Fruit fly (Drosophila melanogaster) whole organism, embryonic: ENCODE data around the gene brat.
A peak's percentile ranks its signal among the peaks of the same experiment; 100 is the strongest.

Experiments used
- Abd-B ChIP-seq: fragments of 200-800 bp; sonication (Bioruptor generic); optimal IDR thresholded peaks from 2 replicates; lab custom pipeline; 2018; ENCODE audit warnings: missing biosample characterization, mild to moderate bottlenecking, missing genetic modification characterization, moderate library complexity
- Asciz ChIP-seq: fragments of 200-800 bp; sonication (Bioruptor generic); optimal IDR thresholded peaks from 2 replicates; lab custom pipeline; 2017; ENCODE audit warnings: missing biosample characterization, mild to moderate bottlenecking, missing genetic modification characterization, missing genetic modification reagents
- CG10147 ChIP-seq: fragments of 200-800 bp; sonication (Bioruptor generic); optimal IDR thresholded peaks from 2 replicates; lab custom pipeline; 2019; ENCODE audit warnings: missing biosample characterization, mild to moderate bottlenecking, missing genetic modification characterization, moderate library complexity
- CG11093 ChIP-seq: fragments of 200-800 bp; sonication (Bioruptor generic); IDR thresholded peaks from 3 replicates; pipeline ENCODE4 v1.3.6; 2022; ENCODE audit warnings: missing biosample characterization, missing genetic modification characterization
- CG11247 ChIP-seq: fragments of 200-800 bp; sonication (Bioruptor generic); IDR thresholded peaks from 2 replicates; pipeline ENCODE4 v1.3.6; 2022; ENCODE audit warnings: missing biosample characterization, missing genetic modification characterization
- CG13123 ChIP-seq: fragments of 200-800 bp; sonication (Bioruptor generic); optimal IDR thresholded peaks from 2 replicates; lab custom pipeline; 2016; ENCODE audit warnings: missing biosample characterization, missing genetic modification characterization
- CG13775 ChIP-seq: fragments of 200-800 bp; sonication (Bioruptor generic); optimal IDR thresholded peaks from 3 replicates; lab custom pipeline; 2017; ENCODE audit warnings: missing biosample characterization, mild to moderate bottlenecking, missing genetic modification characterization
- CG14014 ChIP-seq: fragments of 200-800 bp; sonication (Bioruptor generic); IDR thresholded peaks from 2 replicates; pipeline ENCODE4 v1.3.6; 2022; ENCODE audit warnings: missing biosample characterization, missing genetic modification characterization
- CG14667 ChIP-seq: fragments of 200-800 bp; sonication (Bioruptor generic); IDR thresholded peaks from 2 replicates; pipeline ENCODE4 v1.3.6; 2022; ENCODE audit warnings: missing biosample characterization, missing genetic modification characterization
- CG17186 ChIP-seq: fragments of 200-800 bp; sonication (Bioruptor generic); optimal IDR thresholded peaks from 3 replicates; lab custom pipeline; 2017; ENCODE audit warnings: missing biosample characterization, missing genetic modification reagents, missing genetic modification characterization
- CG17802 ChIP-seq: fragments of 200-800 bp; sonication (Bioruptor generic); optimal IDR thresholded peaks from 2 replicates; lab custom pipeline; 2018; ENCODE audit warnings: missing biosample characterization, mild to moderate bottlenecking, missing genetic modification characterization, moderate library complexity
- CG2120 ChIP-seq: fragments of 200-800 bp; sonication (Bioruptor generic); optimal IDR thresholded peaks from 3 replicates; lab custom pipeline; 2016; ENCODE audit warnings: missing biosample characterization, missing genetic modification characterization
- CG2202 ChIP-seq: fragments of 200-800 bp; sonication (Bioruptor generic); optimal IDR thresholded peaks from 2 replicates; lab custom pipeline; 2018; ENCODE audit warnings: missing biosample characterization, mild to moderate bottlenecking, missing genetic modification characterization
- CG2875 ChIP-seq: fragments of 200-800 bp; sonication (Bioruptor generic); optimal IDR thresholded peaks from 2 replicates; lab custom pipeline; 2017; ENCODE audit warnings: missing biosample characterization, mild to moderate bottlenecking, missing genetic modification characterization, missing genetic modification reagents
- CG31365 ChIP-seq: fragments of 200-800 bp; sonication (Bioruptor generic); optimal IDR thresholded peaks from 2 replicates; lab custom pipeline; 2018; ENCODE audit warnings: missing biosample characterization, mild to moderate bottlenecking, missing genetic modification characterization
- CG31441 ChIP-seq: fragments of 200-800 bp; sonication (Bioruptor generic); IDR thresholded peaks from 2 replicates; pipeline ENCODE4 v1.3.6; 2022; ENCODE audit warnings: missing biosample characterization, missing genetic modification characterization
- CG34224 ChIP-seq: fragments of 200-800 bp; sonication (Bioruptor generic); IDR thresholded peaks from 3 replicates; pipeline ENCODE4 v1.3.6; 2022; ENCODE audit warnings: missing biosample characterization, missing genetic modification characterization; ENCODE audit not compliant: partially characterized antibody
- CG3847 ChIP-seq: fragments of 200-800 bp; sonication (Bioruptor generic); IDR thresholded peaks from 2 replicates; pipeline ENCODE4 v1.3.6; 2022; ENCODE audit warnings: missing biosample characterization, missing genetic modification characterization
- CG4282 ChIP-seq: fragments of 200-800 bp; sonication (Bioruptor generic); optimal IDR thresholded peaks from 2 replicates; lab custom pipeline; 2016; ENCODE audit warnings: missing biosample characterization, missing genetic modification characterization
- CG4328 ChIP-seq: fragments of 200-800 bp; sonication (Bioruptor generic); optimal IDR thresholded peaks from 3 replicates; lab custom pipeline; 2017; ENCODE audit warnings: missing biosample characterization, missing genetic modification reagents, missing genetic modification characterization
- CG4854 ChIP-seq: fragments of 200-800 bp; sonication (Bioruptor generic); optimal IDR thresholded peaks from 2 replicates; lab custom pipeline; 2016; ENCODE audit warnings: missing biosample characterization, missing genetic modification characterization, inconsistent platforms
- CG6854 ChIP-seq: fragments of 200-800 bp; sonication (Bioruptor generic); optimal IDR thresholded peaks from 3 replicates; lab custom pipeline; 2017; ENCODE audit warnings: missing biosample characterization, mild to moderate bottlenecking, missing genetic modification characterization
- CG7357 ChIP-seq: fragments of 200-800 bp; sonication (Bioruptor generic); IDR thresholded peaks from 3 replicates; pipeline ENCODE4 v1.3.6; 2022; ENCODE audit warnings: missing biosample characterization, missing genetic modification characterization
- CG8388 ChIP-seq: fragments of 200-800 bp; sonication (Bioruptor generic); optimal IDR thresholded peaks from 2 replicates; lab custom pipeline; 2019; ENCODE audit warnings: missing biosample characterization, mild to moderate bottlenecking, missing genetic modification characterization, moderate library complexity
- CG8765 ChIP-seq: fragments of 200-800 bp; sonication (Bioruptor generic); IDR thresholded peaks from 2 replicates; pipeline ENCODE4 v1.3.6; 2022; ENCODE audit warnings: missing biosample characterization, missing genetic modification characterization
- CG9215 ChIP-seq: fragments of 200-800 bp; sonication (Bioruptor generic); IDR thresholded peaks from 2 replicates; pipeline ENCODE4 v1.3.6; 2022; ENCODE audit warnings: missing biosample characterization, missing genetic modification characterization
- CG9437 ChIP-seq: fragments of 200-800 bp; sonication (Bioruptor generic); optimal IDR thresholded peaks from 2 replicates; lab custom pipeline; 2018; ENCODE audit warnings: missing biosample characterization, mild to moderate bottlenecking, missing genetic modification characterization
- CHES-1-like ChIP-seq: fragments of 200-800 bp; sonication (Bioruptor generic); optimal IDR thresholded peaks from 2 replicates; lab custom pipeline; 2016; ENCODE audit warnings: missing biosample characterization, missing genetic modification characterization
- D19A ChIP-seq: fragments of 200-800 bp; optimal IDR thresholded peaks from 3 replicates; lab custom pipeline; 2019; ENCODE audit warnings: missing biosample characterization, mild to moderate bottlenecking, missing genetic modification characterization, moderate library complexity
- Ets65A ChIP-seq: fragments of 200-800 bp; sonication (Bioruptor generic); peaks from one replicate; lab custom pipeline; 2016; ENCODE audit warnings: missing biosample characterization, missing genetic modification characterization
- Fer1 ChIP-seq: fragments of 200-800 bp; sonication (Bioruptor generic); optimal IDR thresholded peaks from 2 replicates; lab custom pipeline; 2017; ENCODE audit warnings: missing biosample characterization, mild to moderate bottlenecking, missing genetic modification characterization
- MBD-R2 ChIP-seq: fragments of 200-800 bp; sonication (Bioruptor generic); IDR thresholded peaks from 2 replicates; pipeline ENCODE4 v1.3.6; 2022; ENCODE audit warnings: missing biosample characterization, missing genetic modification characterization
- Ptx1 ChIP-seq: fragments of 200-800 bp; sonication (Bioruptor generic); IDR thresholded peaks from 2 replicates; pipeline ENCODE4 v1.3.6; 2022; ENCODE audit warnings: missing biosample characterization, missing genetic modification characterization
- Scr ChIP-seq: fragments of 200-800 bp; sonication (Bioruptor generic); IDR thresholded peaks from 2 replicates; pipeline ENCODE4 v1.3.6; 2022; ENCODE audit warnings: missing biosample characterization, missing genetic modification characterization; ENCODE audit not compliant: partially characterized antibody
- Sin3A ChIP-seq: fragments of >200 bp; optimal IDR thresholded peaks from 2 replicates; lab custom pipeline; 2018
- Sry-δ ChIP-seq: fragments of 200-800 bp; sonication (Bioruptor generic); optimal IDR thresholded peaks from 2 replicates; lab custom pipeline; 2016; ENCODE audit warnings: missing biosample characterization, missing genetic modification characterization
- al ChIP-seq: fragments of 200-800 bp; sonication (Bioruptor generic); IDR thresholded peaks from 2 replicates; pipeline ENCODE4 v1.3.6; 2022; ENCODE audit warnings: missing biosample characterization, missing genetic modification characterization
- corto ChIP-seq: fragments of 200-800 bp; sonication (Bioruptor generic); optimal IDR thresholded peaks from 2 replicates; lab custom pipeline; 2016; ENCODE audit warnings: missing biosample characterization, mild to moderate bottlenecking, missing genetic modification characterization, moderate library complexity
- danr ChIP-seq: fragments of 200-800 bp; sonication (Bioruptor generic); IDR thresholded peaks from 2 replicates; pipeline ENCODE4 v1.3.6; 2022; ENCODE audit warnings: missing biosample characterization, missing genetic modification characterization
- gem ChIP-seq: fragments of 200-800 bp; sonication (Bioruptor generic); optimal IDR thresholded peaks from 2 replicates; lab custom pipeline; 2019; ENCODE audit warnings: missing biosample characterization, mild to moderate bottlenecking, missing genetic modification characterization, moderate library complexity
- grau ChIP-seq: fragments of 200-800 bp; optimal IDR thresholded peaks from 3 replicates; lab custom pipeline; 2019; ENCODE audit warnings: missing biosample characterization, mild to moderate bottlenecking, missing genetic modification characterization, moderate library complexity
- ind ChIP-seq: fragments of 200-800 bp; sonication (Bioruptor generic); optimal IDR thresholded peaks from 3 replicates; lab custom pipeline; 2016; ENCODE audit warnings: missing biosample characterization, missing genetic modification characterization
- kni ChIP-seq: fragments of 200-800 bp; sonication (Bioruptor generic); optimal IDR thresholded peaks from 3 replicates; lab custom pipeline; 2017; ENCODE audit warnings: mild to moderate bottlenecking, missing biosample characterization, missing genetic modification reagents, missing genetic modification characterization
- lab ChIP-seq: fragments of 200-800 bp; sonication (Bioruptor generic); optimal IDR thresholded peaks from 3 replicates; lab custom pipeline; 2017; ENCODE audit warnings: missing biosample characterization, missing genetic modification characterization, mild to moderate bottlenecking, moderate library complexity, missing genetic modification reagents
- mld ChIP-seq: fragments of 200-800 bp; sonication (Bioruptor generic); IDR thresholded peaks from 3 replicates; pipeline ENCODE4 v1.3.6; 2022; ENCODE audit warnings: missing biosample characterization, missing genetic modification characterization; ENCODE audit not compliant: partially characterized antibody
- p53 ChIP-seq: fragments of 200-800 bp; sonication (Bioruptor generic); optimal IDR thresholded peaks from 2 replicates; lab custom pipeline; 2016; ENCODE audit warnings: missing biosample characterization, missing genetic modification characterization
- pita ChIP-seq: fragments of 200-800 bp; sonication (Bioruptor generic); optimal IDR thresholded peaks from 2 replicates; lab custom pipeline; 2017; ENCODE audit warnings: missing biosample characterization, mild to moderate bottlenecking, missing genetic modification characterization
- scrt ChIP-seq: fragments of 200-800 bp; sonication (Bioruptor generic); optimal IDR thresholded peaks from 2 replicates; lab custom pipeline; 2018; ENCODE audit warnings: missing biosample characterization, mild to moderate bottlenecking, missing genetic modification characterization, moderate library complexity
- sisA ChIP-seq: fragments of 200-800 bp; sonication (Bioruptor generic); IDR thresholded peaks from 2 replicates; pipeline ENCODE4 v1.3.6; 2022; ENCODE audit warnings: missing biosample characterization, missing genetic modification characterization
- tna ChIP-seq: fragments of 200-800 bp; sonication (Bioruptor generic); IDR thresholded peaks from 2 replicates; pipeline ENCODE4 v1.3.6; 2022; ENCODE audit warnings: missing biosample characterization, missing genetic modification characterization; ENCODE audit not compliant: partially characterized antibody
- zen ChIP-seq: fragments of 200-800 bp; sonication (Bioruptor generic); optimal IDR thresholded peaks from 3 replicates; lab custom pipeline; 2018; ENCODE audit warnings: missing biosample characterization, mild to moderate bottlenecking, missing genetic modification characterization, moderate library complexity

The brat gene

DNA sequence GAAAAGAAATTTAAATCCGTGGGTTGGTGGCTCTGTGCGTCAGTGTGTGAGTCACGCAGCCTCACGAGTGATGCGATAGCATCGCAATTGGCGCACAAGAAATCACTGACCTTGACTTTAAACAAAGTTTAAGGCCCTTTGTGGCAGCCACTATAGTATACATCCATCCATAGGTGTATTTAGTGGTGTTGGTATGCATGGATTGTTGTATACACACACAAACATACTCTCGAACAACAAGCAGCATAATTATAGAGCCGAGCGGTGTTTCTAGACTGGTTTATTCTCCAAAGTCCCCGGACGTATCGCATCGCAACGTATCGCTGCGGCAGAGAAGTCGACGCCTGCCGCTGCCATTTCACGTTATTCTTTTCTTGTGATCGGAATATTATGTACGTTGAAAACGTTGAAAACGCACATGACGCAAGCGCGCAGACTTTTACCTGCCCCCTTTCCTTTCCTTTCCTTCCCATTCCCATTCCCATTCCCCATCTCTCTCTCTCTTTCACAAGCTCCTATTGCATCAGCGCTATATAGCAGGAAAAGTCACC, 23.2 kb downstream of the brat start (continued):
- TF ChIP-seq mld: 0 out of 3 replicates have a peak, but pooled peaks have one; percentile 39
- no peak for TF ChIP-seq CG14014 (GFP tag; lab: Robert Waterston, UW)
- no peak for TF ChIP-seq Abd-B (GFP tag; lab: Kevin White, UChicago)
- no peak for TF ChIP-seq CG10147 (GFP tag; lab: Kevin White, UChicago)
- no peak for TF ChIP-seq CG2202 (tag; lab: Kevin White, UChicago)
- no peak for TF ChIP-seq CG34224 (GFP tag; lab: Robert Waterston, UW)
- TF ChIP-seq CG4282: no peak
- no peak for TF ChIP-seq sisA
- TF ChIP-seq CG2120: no peak
- no peak for TF ChIP-seq CHES-1-like (GFP tag; lab: Kevin White, UChicago)
- TF ChIP-seq CG4328 (GFP tag; lab: Kevin White, UChicago): no peak
- no peak for TF ChIP-seq Sry-δ (GFP tag; lab: Kevin White, UChicago)
- TF ChIP-seq CG31365 (tag; lab: Kevin White, UChicago): no peak
- TF ChIP-seq CG8388 (GFP tag; lab: Kevin White, UChicago): no peak
- no peak for TF ChIP-seq CG7357 (GFP tag; lab: Robert Waterston, UW)
- 0 out of 2 replicates have a peak, but pooled peaks have one; percentile 8 for TF ChIP-seq MBD-R2
- TF ChIP-seq CG8765 (GFP tag; lab: Robert Waterston, UW): no peak
- TF ChIP-seq CG4854: no peak
- no peak for TF ChIP-seq lab (GFP tag; lab: Kevin White, UChicago)
- no peak for TF ChIP-seq danr (GFP tag; lab: Robert Waterston, UW)
- no peak for TF ChIP-seq ind (GFP tag; lab: Kevin White, UChicago)
- TF ChIP-seq kni (GFP tag; lab: Kevin White, UChicago): peak; percentile 90
- TF ChIP-seq CG17802 (tag; lab: Kevin White, UChicago): no peak
- TF ChIP-seq Fer1 (GFP tag; lab: Kevin White, UChicago): no peak
- TF ChIP-seq CG13123 (GFP tag; lab: Kevin White, UChicago): no peak
- no peak for TF ChIP-seq corto (GFP tag; lab: Kevin White, UChicago)
- TF ChIP-seq D19A (tag; lab: Kevin White, UChicago): peak; percentile 38
- TF ChIP-seq Asciz (GFP tag; lab: Kevin White, UChicago): no peak
- TF ChIP-seq CG31441 (GFP tag; lab: Robert Waterston, UW): no peak
- TF ChIP-seq CG13775 (GFP tag; lab: Kevin White, UChicago): no peak
- no peak for TF ChIP-seq Ets65A (GFP tag; lab: Kevin White, UChicago)
- no peak for TF ChIP-seq CG17186
- TF ChIP-seq tna (GFP tag; lab: Robert Waterston, UW): 0 out of 2 replicates have a peak, but pooled peaks have one; percentile 32
- TF ChIP-seq Ptx1 (GFP tag; lab: Robert Waterston, UW): no peak
- TF ChIP-seq grau: no peak
- no peak for TF ChIP-seq CG11247 (GFP tag; lab: Robert Waterston, UW)
- no peak for TF ChIP-seq gem (tag; lab: Kevin White, UChicago)
- no peak for TF ChIP-seq p53 (GFP tag; lab: Kevin White, UChicago)
- TF ChIP-seq CG2875 (GFP tag; lab: Kevin White, UChicago): no peak
- TF ChIP-seq CG11093 (GFP tag; lab: Robert Waterston, UW): no peak
- TF ChIP-seq al (GFP tag; lab: Robert Waterston, UW): no peak
- no peak for TF ChIP-seq CG9215
- no peak for TF ChIP-seq zen (tag; lab: Kevin White, UChicago)
- TF ChIP-seq scrt (GFP tag; lab: Kevin White, UChicago): no peak
- TF ChIP-seq CG6854: no peak
- TF ChIP-seq CG3847 (GFP tag; lab: Robert Waterston, UW): no peak
- TF ChIP-seq Sin3A (lab: Kevin White, UChicago): no peak
- no peak for TF ChIP-seq Scr
- peak; percentile 9 for TF ChIP-seq CG9437
- no peak for TF ChIP-seq pita (GFP tag; lab: Kevin White, UChicago)
- no peak for TF ChIP-seq CG14667
